Worm (Caenorhabditis elegans) whole organism, dauer: ENCODE measurements around the gene srd-21.

Experiments used
- unc-62 ChIP-seq: sonication (generic microtip); optimal IDR thresholded peaks from 2 replicates; lab custom pipeline; 2017; ENCODE audit warnings: missing biosample characterization, missing genetic modification reagents, missing genetic modification characterization

Gene srd-21

DNA sequence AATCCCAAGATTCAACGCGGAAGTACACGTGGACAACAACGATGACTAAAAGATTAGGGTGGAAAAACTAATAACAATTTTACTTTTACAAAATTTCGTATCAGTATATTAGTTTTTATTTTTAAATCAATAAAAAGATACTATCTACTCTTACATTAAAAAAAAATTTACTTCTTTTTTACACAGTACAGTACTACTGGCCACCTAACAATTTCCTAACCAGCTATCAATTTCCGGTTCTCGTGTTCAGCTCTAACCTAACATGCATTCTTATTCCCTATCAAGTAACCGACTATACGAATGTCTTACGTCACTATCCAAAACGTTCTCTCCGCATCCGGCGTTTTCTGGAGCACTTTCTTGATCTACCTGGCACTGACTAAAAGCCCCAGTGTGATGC lies at the start of gene srd-21:
Gene srd-21 (plus strand): TSS at position 301 of the 400 bp plus-strand sequence.
- TF ChIP-seq unc-62: no peak

ce11 chrV:16580424-16580823 lies 49.3 kb upstream of the srd-21 start, which contains the start of gene nhr-271:
TSS of gene nhr-271 (minus strand) at chrV:16580524.
- TF ChIP-seq unc-62: no peak

- TF ChIP-seq unc-62: no peak
These were observed 48.6 kb upstream of the srd-21 start for ce11 chrV:16581061-16581460.

ce11 chrV:16582973-16583372 lies 46.7 kb upstream of the srd-21 start, which contains the start of gene str-150:
TSS of gene str-150 (plus strand) at chrV:16583273.
- no peak for TF ChIP-seq unc-62

ce11 chrV:16588428-16588827 lies 41.3 kb upstream of the srd-21 start, which contains the start of gene srw-73:
TSS of gene srw-73 (minus strand) at chrV:16588528.
- TF ChIP-seq unc-62: no peak

DNA sequence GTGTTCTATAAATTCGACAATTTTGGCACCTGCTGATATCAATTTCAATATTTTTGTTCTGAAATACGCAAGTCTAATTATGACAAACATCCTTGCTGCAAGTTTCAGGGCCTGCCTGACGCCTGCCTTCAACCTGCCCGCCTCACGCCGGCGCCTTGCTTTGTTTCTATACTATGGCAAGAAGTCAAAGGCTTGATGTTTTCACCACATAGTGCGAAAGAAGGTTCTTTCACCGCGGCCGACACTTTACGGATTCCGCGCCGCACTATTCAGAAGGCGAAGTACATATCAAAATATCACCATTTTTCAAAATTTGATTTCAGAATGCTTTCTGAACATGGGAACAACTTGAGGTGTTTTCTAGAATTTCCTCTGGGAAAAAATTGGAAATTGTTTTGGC lies 40.2 kb upstream of the srd-21 start:
- no peak for TF ChIP-seq unc-62

ce11 chrV:16591992-16592798 lies 37.5 kb upstream of the srd-21 start, which contains the start of gene srh-269:
TSS of gene srh-269 (minus strand) at chrV:16592042.
- no peak for TF ChIP-seq unc-62

DNA sequence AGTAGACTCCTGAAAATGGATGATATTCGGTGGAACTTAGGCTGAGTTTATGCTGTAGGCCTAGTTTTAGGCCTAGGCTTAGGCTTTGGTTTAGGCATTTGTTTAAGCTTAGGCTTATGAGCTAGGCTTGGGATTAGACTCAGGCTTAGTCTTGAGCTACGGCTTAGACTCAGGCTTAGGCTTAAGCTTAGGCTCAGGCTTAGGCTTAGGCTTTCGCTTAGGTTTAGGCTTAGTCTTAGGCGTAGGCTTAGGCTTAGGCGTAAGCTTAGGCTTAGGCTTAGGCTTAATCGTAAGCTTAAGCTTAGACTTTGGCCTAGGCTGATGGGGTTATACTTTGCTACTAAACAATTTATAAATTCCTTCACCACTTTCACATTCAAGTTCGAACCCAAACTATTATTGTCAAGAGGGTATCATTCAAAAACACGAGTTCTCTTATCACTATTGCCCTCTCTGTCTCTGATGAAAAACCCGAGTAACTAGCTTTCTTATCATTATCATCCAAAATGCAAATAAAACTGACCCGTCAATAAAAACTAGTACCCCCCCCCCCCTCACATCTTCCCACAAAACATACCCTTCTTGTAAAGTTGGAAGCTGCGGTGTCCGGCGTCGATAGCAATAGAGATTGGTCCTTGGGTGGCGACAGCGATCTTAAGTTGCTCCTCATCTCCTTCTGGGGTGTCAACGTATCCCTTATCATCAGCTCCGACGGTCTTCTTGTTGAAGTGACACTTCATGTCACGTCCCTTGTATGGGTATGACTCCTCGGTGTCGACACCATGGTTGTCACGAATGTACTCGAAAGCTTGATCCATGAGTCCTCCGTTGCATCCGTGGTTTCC lies 36.5 kb upstream of the srd-21 start:
- TF ChIP-seq unc-62: no peak

DNA sequence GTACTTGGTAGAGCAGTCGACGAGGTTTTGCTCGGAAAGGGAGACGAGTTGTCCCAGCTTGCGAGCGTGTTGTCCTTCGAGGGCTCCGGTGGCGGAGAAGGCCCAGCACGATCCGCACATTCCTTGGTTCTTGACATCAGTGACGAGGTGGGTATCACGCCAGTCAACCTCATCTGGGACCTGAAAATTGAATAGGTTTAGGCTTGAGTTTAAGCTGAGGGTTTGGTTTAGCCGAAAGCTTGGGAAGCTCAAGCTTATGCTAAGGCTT lies 36.0 kb upstream of the srd-21 start:
- no peak for TF ChIP-seq unc-62

- TF ChIP-seq unc-62: no peak
These were observed 35.2 kb upstream of the srd-21 start for ce11 chrV:16594514-16594913.

DNA sequence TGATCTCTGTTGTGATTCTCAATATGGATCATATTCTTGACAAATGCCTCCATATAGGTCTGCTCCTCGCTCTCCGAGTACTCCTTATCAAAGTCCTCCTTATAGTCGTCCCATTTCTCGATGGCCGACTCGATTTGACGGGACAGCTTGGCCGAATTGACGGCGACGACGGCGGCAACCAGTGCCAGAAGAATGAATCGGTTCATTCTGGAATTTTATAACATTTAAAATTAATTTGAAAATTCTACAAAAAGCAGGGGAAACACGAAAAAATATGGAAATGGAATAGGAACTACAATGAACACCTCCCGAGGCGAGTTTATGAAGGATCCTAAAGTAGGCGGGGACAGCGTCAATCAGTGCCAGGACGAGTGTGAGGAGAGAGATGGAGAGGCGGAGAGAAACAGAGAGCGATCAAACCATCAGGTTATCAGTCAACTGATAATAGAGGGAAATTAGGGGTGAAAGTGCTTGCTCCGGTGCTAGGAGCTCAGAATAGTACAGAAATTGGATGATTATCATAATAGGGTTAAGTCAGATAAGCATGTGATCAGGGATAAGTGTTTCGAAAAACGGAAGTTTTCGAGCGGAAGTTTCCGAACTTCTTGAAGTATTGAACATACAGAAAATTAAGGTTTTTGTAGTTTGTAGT lies 34.4 kb upstream of the srd-21 start, which contains the start of gene cpl-1:
Gene cpl-1 (minus strand): TSS at position 207 of the 652 bp plus-strand sequence.
- TF ChIP-seq unc-62: no peak

DNA sequence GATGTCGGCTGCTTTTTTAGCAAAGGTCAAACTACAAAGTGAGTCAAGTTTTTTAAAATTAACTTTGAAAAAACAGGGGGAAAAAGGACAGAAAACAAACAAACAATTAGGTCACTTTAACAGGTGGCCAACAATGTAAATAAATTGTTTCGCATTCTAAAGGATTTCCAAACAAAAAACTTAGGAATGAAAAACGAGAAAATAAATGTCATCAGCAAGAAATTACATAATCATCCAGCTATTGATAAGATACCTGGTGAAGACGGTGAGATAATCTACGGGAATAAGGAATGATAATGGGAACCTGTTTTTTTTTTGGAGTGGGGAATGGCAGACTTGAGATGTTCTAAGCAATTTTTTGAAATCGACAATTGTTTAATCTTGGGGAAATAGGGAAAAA lies 33.6 kb upstream of the srd-21 start:
- no peak for TF ChIP-seq unc-62

- TF ChIP-seq unc-62: no peak
These were observed 31.3 kb upstream of the srd-21 start for ce11 chrV:16598437-16598836.

DNA sequence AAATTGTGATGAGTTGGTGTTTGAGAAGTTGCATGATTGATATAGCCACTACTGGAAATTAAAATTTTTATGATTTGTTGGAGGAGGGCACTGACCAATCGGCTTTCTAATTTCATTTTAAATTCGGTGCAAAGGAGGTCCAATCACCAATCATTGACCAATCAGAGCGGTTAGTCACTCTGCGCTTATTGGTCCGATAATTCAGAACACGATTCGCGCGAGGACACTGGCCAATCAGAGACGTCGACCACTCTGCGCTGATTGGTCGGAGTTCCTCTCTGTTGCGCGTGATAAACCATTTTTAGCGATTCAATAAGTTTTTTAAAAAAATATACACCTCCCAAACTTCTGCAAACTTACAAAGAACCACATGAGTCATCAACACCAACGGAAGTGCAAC lies 29.9 kb upstream of the srd-21 start:
- TF ChIP-seq unc-62: no peak

- no peak for TF ChIP-seq unc-62
These were observed 29.1 kb upstream of the srd-21 start, which contains the start of gene T03E6.9 for ce11 chrV:16600623-16601022. TSS of gene T03E6.9 (minus strand) at chrV:16600723.

- no peak for TF ChIP-seq unc-62
These were observed 26.6 kb upstream of the srd-21 start, which contains the start of gene T03E6.8 for ce11 chrV:16603102-16603501. TSS of gene T03E6.8 (minus strand) at chrV:16603202.

DNA sequence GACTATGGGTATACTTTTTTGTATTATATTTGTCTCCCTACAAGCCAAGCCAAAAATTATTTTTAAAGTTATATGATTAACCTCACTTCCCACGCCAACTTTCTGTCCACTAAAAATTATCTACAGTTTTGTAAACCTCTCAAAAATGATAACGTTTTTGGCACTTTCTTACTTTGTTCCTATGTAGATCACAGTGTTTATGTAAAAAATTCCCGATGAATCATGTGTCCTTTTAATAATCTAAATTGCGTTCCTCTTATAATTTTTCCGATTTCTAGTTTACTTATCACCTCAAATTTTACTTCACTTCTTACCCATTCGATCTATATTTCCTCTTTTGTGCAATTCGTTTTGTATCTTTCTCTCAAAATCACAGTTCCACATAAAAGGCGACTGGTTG lies 25.4 kb upstream of the srd-21 start:
- no peak for TF ChIP-seq unc-62
